Fruit fly (Drosophila melanogaster): Measurements from ENCODE around the gene GABPI.

GABPI gene

dm6 chr2L:3057951-3058771 is 27.8 kb downstream of the GABPI start:
- TF ChIP-seq CTCF (optimal IDR thresholded peaks at IDR 0.05) (no peak), CG8478 (optimal IDR thresholded peaks at IDR 0.05) (no peak)

- TF ChIP-seq CTCF (optimal IDR thresholded peaks at IDR 0.05), result no peak
- no peak for TF ChIP-seq CG8478 (optimal IDR thresholded peaks at IDR 0.05)
These were observed 28.7 kb downstream of the GABPI start for dm6 chr2L:3058772-3059623.

- TF ChIP-seq CG8478 (optimal IDR thresholded peaks at IDR 0.05), result no peak
- TF ChIP-seq CTCF (optimal IDR thresholded peaks at IDR 0.05), result no peak
These were observed 29.2 kb downstream of the GABPI start for dm6 chr2L:3059624-3059919.

dm6 chr2L:3078741-3079140 is 48.4 kb downstream of the GABPI start:
- TF ChIP-seq CG8478 (optimal IDR thresholded peaks at IDR 0.05) (no peak), CTCF (optimal IDR thresholded peaks at IDR 0.05) (no peak)
